Fruit fly (Drosophila melanogaster): ENCODE data around the gene CG33272.

Gene CG33272

dm6 chr3L:11491874-11492268 is 18.5 kb downstream of the CG33272 start (continued):
- peak; percentile 75 for TF ChIP-seq Med (GFP tag)
- TF ChIP-seq CG8478 (optimal IDR thresholded peaks at IDR 0.05), result no peak
- no peak for TF ChIP-seq pfk (GFP tag; optimal IDR thresholded peaks at IDR 0.05)
- TF ChIP-seq CG10431 (GFP tag; optimal IDR thresholded peaks at IDR 0.05), result peak; percentile 4
- TF ChIP-seq ara (GFP tag; IDR thresholded peaks at IDR 0.05), result no peak
- TF ChIP-seq sr (GFP tag; IDR thresholded peaks at IDR 0.05), result no peak
- TF ChIP-seq jing (GFP tag; optimal IDR thresholded peaks at IDR 0.05), result no peak
- TF ChIP-seq CG14965 (GFP tag; optimal IDR thresholded peaks at IDR 0.05; ENCODE audit: borderline replicate concordance), result no peak
- TF ChIP-seq CG12219 (GFP tag; optimal IDR thresholded peaks at IDR 0.05), result no peak
- TF ChIP-seq so (GFP tag; IDR thresholded peaks at IDR 0.05), result 0 out of 3 replicates have a peak, but pooled peaks have one; percentile 36
- TF ChIP-seq bsh (GFP tag; optimal IDR thresholded peaks at IDR 0.05), result peak in 1 of 2 experiments; percentile 58
- TF ChIP-seq CG4707 (GFP tag; optimal IDR thresholded peaks at IDR 0.05), result peak; percentile 30
- TF ChIP-seq shn (GFP tag; optimal IDR thresholded peaks at IDR 0.05), result no peak
- no peak for TF ChIP-seq tll (GFP tag; optimal IDR thresholded peaks at IDR 0.05)
- TF ChIP-seq CG6854 (GFP tag; optimal IDR thresholded peaks at IDR 0.05), result no peak
- no peak for TF ChIP-seq toy (GFP tag; IDR thresholded peaks at IDR 0.05)
- peak; percentile 3 for TF ChIP-seq MTF-1 (GFP tag; optimal IDR thresholded peaks at IDR 0.05; ENCODE audit: borderline replicate concordance)
- TF ChIP-seq sens (GFP tag), result peak; percentile 81
- no peak for TF ChIP-seq CG7786 (GFP tag; optimal IDR thresholded peaks at IDR 0.05)
- peak; percentile 21 for TF ChIP-seq tap (tag; optimal IDR thresholded peaks at IDR 0.05)
- TF ChIP-seq CG2202 (tag; optimal IDR thresholded peaks at IDR 0.05), result peak; percentile 23
- TF ChIP-seq ERR (GFP tag; optimal IDR thresholded peaks at IDR 0.05), result no peak
- peak; percentile 31 for TF ChIP-seq Sry-β (GFP tag; optimal IDR thresholded peaks at IDR 0.05)
- TF ChIP-seq Meics (GFP tag; optimal IDR thresholded peaks at IDR 0.05), result no peak
- TF ChIP-seq CG3407 (GFP tag; optimal IDR thresholded peaks at IDR 0.05), result peak; percentile 30
- TF ChIP-seq CG1603 (tag; optimal IDR thresholded peaks at IDR 0.05), result peak; percentile 58
- TF ChIP-seq disco-r (GFP tag; optimal IDR thresholded peaks at IDR 0.05), result no peak
- no peak for TF ChIP-seq ewg (GFP tag; optimal IDR thresholded peaks at IDR 0.05)
- no peak for TF ChIP-seq PHDP (tag; optimal IDR thresholded peaks at IDR 0.05)
- TF ChIP-seq D19A (tag; optimal IDR thresholded peaks at IDR 0.05), result no peak
- no peak for TF ChIP-seq CG30403 (GFP tag; optimal IDR thresholded peaks at IDR 0.05)
- no peak for TF ChIP-seq pan (optimal IDR thresholded peaks at IDR 0.05)
- no peak for TF ChIP-seq pan (GFP tag; optimal IDR thresholded peaks at IDR 0.05 in 1 of 2, IDR thresholded peaks at IDR 0.05 in 1 of 2)
- TF ChIP-seq lilli (GFP tag; optimal IDR thresholded peaks at IDR 0.05), result no peak
- TF ChIP-seq z (GFP tag; IDR thresholded peaks at IDR 0.05), result 0 out of 3 replicates have a peak, but pooled peaks have one; percentile 3
- no peak for TF ChIP-seq CG13624 (GFP tag; optimal IDR thresholded peaks at IDR 0.05)
- no peak for TF ChIP-seq CG18764 (GFP tag; optimal IDR thresholded peaks at IDR 0.05)
- no peak for TF ChIP-seq D (optimal IDR thresholded peaks at IDR 0.05)
- peak; percentile 52 for TF ChIP-seq D (GFP tag; optimal IDR thresholded peaks at IDR 0.05)
- peak; percentile 47; the same call in 1 of the 3 replicates for TF ChIP-seq zfh1 (GFP tag; IDR thresholded peaks at IDR 0.05)
- no peak for TF ChIP-seq zen (tag; optimal IDR thresholded peaks at IDR 0.05)
- no peak for TF ChIP-seq Dref (GFP tag; IDR thresholded peaks at IDR 0.05)
- TF ChIP-seq CG12104 (GFP tag; optimal IDR thresholded peaks at IDR 0.05), result no peak
- TF ChIP-seq fd64A (GFP tag; optimal IDR thresholded peaks at IDR 0.05), result peak; percentile 25
- TF ChIP-seq Poxn (GFP tag; IDR thresholded peaks at IDR 0.05), result no peak
- TF ChIP-seq zf30C (GFP tag; optimal IDR thresholded peaks at IDR 0.05), result no peak
- TF ChIP-seq CG1233 (GFP tag; optimal IDR thresholded peaks at IDR 0.05), result peak; percentile 42
- TF ChIP-seq CG10543 (GFP tag; optimal IDR thresholded peaks at IDR 0.05), result no peak
- peak; percentile 37 for TF ChIP-seq Spps (tag; optimal IDR thresholded peaks at IDR 0.05)
- TF ChIP-seq lov (optimal IDR thresholded peaks at IDR 0.05), result no peak
- 0 out of 3 replicates have a peak, but pooled peaks have one; percentile 5 for TF ChIP-seq lov (GFP tag; IDR thresholded peaks at IDR 0.05)
- TF ChIP-seq CG9876 (GFP tag; optimal IDR thresholded peaks at IDR 0.05), result no peak
